Worm (Caenorhabditis elegans) whole organism, L1 larva: Measurements from ENCODE around the gene cng-3.

ENCODE experiments used
- C04F5.9 ChIP-seq: sonication (generic microtip); optimal IDR thresholded peaks from 2 replicates; lab custom pipeline; 2016; ENCODE audit warnings: missing genetic modification characterization, missing compliant biosample characterization
- C16A3.4 ChIP-seq: fragments of 150-350 bp; optimal IDR thresholded peaks from 2 replicates; lab custom pipeline; 2014; ENCODE audit warnings: missing biosample characterization, missing genetic modification characterization
- C34B4.2 ChIP-seq: sonication (generic microtip); optimal IDR thresholded peaks from 2 replicates; lab custom pipeline; 2017; ENCODE audit warnings: mild to moderate bottlenecking, missing genetic modification characterization, missing compliant biosample characterization
- F16B12.6 ChIP-seq: fragments of 150-350 bp; optimal IDR thresholded peaks from 2 replicates; lab custom pipeline; 2014; ENCODE audit warnings: missing biosample characterization, missing genetic modification characterization
- aha-1 ChIP-seq: fragments of 150-350 bp; optimal IDR thresholded peaks from 2 replicates; lab custom pipeline; 2014; ENCODE audit warnings: missing biosample characterization, missing genetic modification characterization
- alr-1 ChIP-seq: fragments of 200-800 bp; sonication (Bioruptor generic); optimal IDR thresholded peaks from 2 replicates; lab custom pipeline; 2018; ENCODE audit warnings: borderline replicate concordance, mild to moderate bottlenecking, missing genetic modification characterization, missing compliant biosample characterization
- aly-2 ChIP-seq: fragments of 150-350 bp; optimal IDR thresholded peaks from 2 replicates; lab custom pipeline; 2014; ENCODE audit warnings: missing biosample characterization, missing genetic modification characterization
- blmp-1 ChIP-seq: fragments of 150-350 bp; optimal IDR thresholded peaks from 2 replicates; lab custom pipeline; 2014; ENCODE audit warnings: missing biosample characterization, missing genetic modification characterization
- ceh-63 ChIP-seq: fragments of 200-800 bp; sonication (Bioruptor generic); optimal IDR thresholded peaks from 2 replicates; lab custom pipeline; 2018; ENCODE audit warnings: mild to moderate bottlenecking, missing genetic modification characterization, missing compliant biosample characterization
- ceh-88 ChIP-seq: fragments of 200-800 bp; sonication (Bioruptor generic); IDR thresholded peaks from 2 replicates; pipeline ENCODE4 v1.3.6; 2022; ENCODE audit warnings: missing genetic modification characterization, missing compliant biosample characterization
- dpl-1 ChIP-seq, 3 experiments: fragments of 150-350 bp in 2 of 3; sonication (generic microtip) in 1 of 3; optimal IDR thresholded peaks; 2 replicates each; lab custom pipeline; 2014 to 2017; ENCODE audit warnings: missing biosample characterization in 3 of 3, missing genetic modification characterization in 3 of 3, missing genetic modification reagents in 3 of 3
- dsc-1 ChIP-seq: sonication (generic microtip); optimal IDR thresholded peaks from 2 replicates; lab custom pipeline; 2016; ENCODE audit warnings: mild to moderate bottlenecking, missing genetic modification characterization, missing compliant biosample characterization
- egl-13 ChIP-seq: sonication (generic microtip); optimal IDR thresholded peaks from 2 replicates; lab custom pipeline; 2016; ENCODE audit warnings: missing genotype, missing genetic modification reagents, missing genetic modification characterization, missing compliant biosample characterization
- egl-27 ChIP-seq, 2 experiments: fragments of 150-350 bp in 1 of 2; sonication (generic microtip); optimal IDR thresholded peaks; 3 replicates each; lab custom pipeline; 2017 to 2018; ENCODE audit warnings: missing biosample characterization in 2 of 2, missing genetic modification characterization in 2 of 2, missing genetic modification reagents in 2 of 2
- elt-3 ChIP-seq, 6 experiments: fragments of 150-350 bp in 1 of 6; sonication (generic microtip); optimal IDR thresholded peaks; 2 replicates each; lab custom pipeline; 2017 to 2018; ENCODE audit warnings: missing biosample characterization in 6 of 6, missing genetic modification characterization in 6 of 6, inconsistent platforms in 1 of 6
- ets-5 ChIP-seq: fragments of 200-800 bp; sonication (Bioruptor generic); IDR thresholded peaks from 2 replicates; pipeline ENCODE4 v1.3.6; 2022; ENCODE audit warnings: missing genetic modification characterization, missing compliant biosample characterization
- fkh-10 ChIP-seq: sonication (generic microtip); optimal IDR thresholded peaks from 2 replicates; lab custom pipeline; 2017; ENCODE audit warnings: missing biosample characterization, missing genetic modification reagents, missing genetic modification characterization
- fkh-8 ChIP-seq: sonication (generic microtip); optimal IDR thresholded peaks from 2 replicates; lab custom pipeline; 2016; ENCODE audit warnings: mild to moderate bottlenecking, missing genetic modification characterization, missing compliant biosample characterization
- fos-1 ChIP-seq: fragments of 150-350 bp; optimal IDR thresholded peaks from 2 replicates; lab custom pipeline; 2014; ENCODE audit warnings: missing biosample characterization, missing genetic modification characterization
- hlh-17 ChIP-seq: fragments of 200-800 bp; sonication (Bioruptor generic); optimal IDR thresholded peaks from 2 replicates; lab custom pipeline; 2018; ENCODE audit warnings: missing genetic modification characterization, mild to moderate bottlenecking, missing compliant biosample characterization, moderate library complexity, borderline replicate concordance
- hlh-4 ChIP-seq: sonication (generic microtip); optimal IDR thresholded peaks from 2 replicates; lab custom pipeline; 2016; ENCODE audit warnings: mild to moderate bottlenecking, missing genetic modification characterization, missing compliant biosample characterization
- irx-1 ChIP-seq: sonication (generic microtip); optimal IDR thresholded peaks from 2 replicates; lab custom pipeline; 2016; ENCODE audit warnings: missing genetic modification characterization, missing compliant biosample characterization
- jun-1 ChIP-seq: fragments of 150-350 bp; optimal IDR thresholded peaks from 2 replicates; lab custom pipeline; 2014; ENCODE audit warnings: missing biosample characterization, missing genetic modification reagents, missing genetic modification characterization
- lin-13 ChIP-seq: fragments of 150-350 bp; optimal IDR thresholded peaks from 2 replicates; lab custom pipeline; 2014; ENCODE audit warnings: missing biosample characterization, missing genetic modification reagents, missing genetic modification characterization
- lin-35 ChIP-seq, 2 experiments: fragments of 150-350 bp; optimal IDR thresholded peaks; 2 replicates each; lab custom pipeline; 2014; ENCODE audit warnings: missing biosample characterization in 2 of 2, missing genetic modification characterization in 2 of 2, missing genetic modification reagents in 2 of 2
- lin-39 ChIP-seq: fragments of 150-350 bp; optimal IDR thresholded peaks from 2 replicates; lab custom pipeline; 2014; ENCODE audit warnings: missing biosample characterization, missing genetic modification reagents, missing genetic modification characterization
- lir-3 ChIP-seq: sonication (generic microtip); optimal IDR thresholded peaks from 2 replicates; lab custom pipeline; 2016; ENCODE audit warnings: mild to moderate bottlenecking, missing genetic modification characterization, moderate library complexity, missing compliant biosample characterization; ENCODE audit not compliant: poor library complexity
- mef-2 ChIP-seq: fragments of 150-350 bp; optimal IDR thresholded peaks from 2 replicates; lab custom pipeline; 2014; ENCODE audit warnings: missing biosample characterization, missing genetic modification characterization
- nhr-19 ChIP-seq: fragments of 200-800 bp; sonication (Bioruptor generic); conservative IDR thresholded peaks from 2 replicates; pipeline ENCODE4 v1.3.6; 2022; ENCODE audit warnings: missing genetic modification characterization, missing compliant biosample characterization
- nhr-20 ChIP-seq: sonication (generic microtip); optimal IDR thresholded peaks from 2 replicates; lab custom pipeline; 2016; ENCODE audit warnings: mild to moderate bottlenecking, missing genetic modification characterization, missing compliant biosample characterization
- nhr-237 ChIP-seq: fragments of 150-350 bp; optimal IDR thresholded peaks from 2 replicates; lab custom pipeline; 2014; ENCODE audit warnings: missing biosample characterization, missing genetic modification characterization
- nhr-28 ChIP-seq: fragments of 150-350 bp; optimal IDR thresholded peaks from 2 replicates; lab custom pipeline; 2014; ENCODE audit warnings: missing biosample characterization, missing genetic modification characterization
- nhr-47 ChIP-seq: sonication (generic microtip); optimal IDR thresholded peaks from 2 replicates; lab custom pipeline; 2016; ENCODE audit warnings: mild to moderate bottlenecking, missing genetic modification characterization, moderate library complexity, missing compliant biosample characterization
- nhr-71 ChIP-seq: sonication (generic microtip); optimal IDR thresholded peaks from 2 replicates; lab custom pipeline; 2016; ENCODE audit warnings: mild to moderate bottlenecking, missing genetic modification characterization, moderate library complexity, missing compliant biosample characterization
- nhr-76 ChIP-seq: sonication (generic microtip); optimal IDR thresholded peaks from 2 replicates; lab custom pipeline; 2017; ENCODE audit warnings: missing biosample characterization, missing genetic modification characterization
- nhr-77 ChIP-seq: fragments of 150-350 bp; optimal IDR thresholded peaks from 2 replicates; lab custom pipeline; 2014; ENCODE audit warnings: missing biosample characterization, missing genetic modification characterization
- nhr-84 ChIP-seq: sonication (generic microtip); optimal IDR thresholded peaks from 2 replicates; lab custom pipeline; 2017; ENCODE audit warnings: missing biosample characterization, missing genetic modification characterization
- nhr-85 ChIP-seq: sonication (generic microtip); peaks from one replicate; lab custom pipeline; 2016; ENCODE audit warnings: missing genetic modification characterization, inconsistent platforms, missing compliant biosample characterization
- pag-3 ChIP-seq: sonication (generic microtip); optimal IDR thresholded peaks from 2 replicates; lab custom pipeline; 2017; ENCODE audit warnings: missing genetic modification characterization, mild to moderate bottlenecking, missing compliant biosample characterization, antibody characterized with exemption, borderline replicate concordance; ENCODE audit not compliant: insufficient read depth
- pax-3 ChIP-seq: fragments of 200-800 bp; sonication (Bioruptor generic); optimal IDR thresholded peaks from 2 replicates; lab custom pipeline; 2018; ENCODE audit warnings: mild to moderate bottlenecking, missing genetic modification characterization, moderate library complexity, missing compliant biosample characterization
- rnt-1 ChIP-seq: sonication (generic microtip); optimal IDR thresholded peaks from 2 replicates; lab custom pipeline; 2016; ENCODE audit warnings: mild to moderate bottlenecking, missing genetic modification characterization, moderate library complexity, missing compliant biosample characterization
- skn-1 ChIP-seq: fragments of 150-350 bp; optimal IDR thresholded peaks from 2 replicates; lab custom pipeline; 2014; ENCODE audit warnings: missing biosample characterization, missing genetic modification characterization
- snpc-4 ChIP-seq: fragments of 150-350 bp; optimal IDR thresholded peaks from 2 replicates; lab custom pipeline; 2014; ENCODE audit warnings: missing biosample characterization, missing genetic modification characterization
- sox-4 ChIP-seq: sonication (generic microtip); optimal IDR thresholded peaks from 2 replicates; lab custom pipeline; 2016; ENCODE audit warnings: missing genetic modification characterization, missing compliant biosample characterization
- sptf-1 ChIP-seq: fragments of 150-350 bp; optimal IDR thresholded peaks from 2 replicates; lab custom pipeline; 2014; ENCODE audit warnings: missing biosample characterization, missing genetic modification characterization
- tlp-1 ChIP-seq: fragments of 150-350 bp; optimal IDR thresholded peaks from 2 replicates; lab custom pipeline; 2014; ENCODE audit warnings: missing biosample characterization, missing genetic modification characterization
- unc-30 ChIP-seq: sonication (generic microtip); optimal IDR thresholded peaks from 2 replicates; lab custom pipeline; 2017; ENCODE audit warnings: missing biosample characterization, missing genetic modification characterization
- xbp-1 ChIP-seq: sonication (generic microtip); optimal IDR thresholded peaks from 2 replicates; lab custom pipeline; 2016; ENCODE audit warnings: missing genetic modification characterization, missing compliant biosample characterization
- zag-1 ChIP-seq: fragments of 150-350 bp; optimal IDR thresholded peaks from 2 replicates; lab custom pipeline; 2014; ENCODE audit warnings: missing biosample characterization, missing genetic modification characterization

The cng-3 gene

ce11 chrIV:9485040-9485439, 4.2 kb upstream of the cng-3 start, which contains the start of gene gadr-2:
gadr-2 (minus strand) TSS chrIV:9485140.
- TF ChIP-seq sptf-1 (tag; lab: Kevin White, UChicago): no peak
- no peak for TF ChIP-seq pax-3 (tag; lab: Kevin White, UChicago)
- TF ChIP-seq, all 84 proteins: peak for 0

ce11 chrIV:9477135-9477928, 3.5 kb downstream of the cng-3 start, which contains the start of gene wrt-3:
wrt-3 (minus strand) TSS chrIV:9477456.
- no peak for TF ChIP-seq pax-3 (tag; lab: Kevin White, UChicago)
- TF ChIP-seq skn-1 (tag; lab: Kevin White, UChicago): no peak
- TF ChIP-seq fkh-8 (tag; lab: Kevin White, UChicago): peak; percentile 9
- TF ChIP-seq hlh-17 (GFP tag; lab: Kevin White, UChicago): no peak
- peak; percentile 24 for TF ChIP-seq nhr-20 (tag; lab: Kevin White, UChicago)
- TF ChIP-seq pag-3 (tag; lab: Kevin White, UChicago): peak; percentile 64
- TF ChIP-seq elt-3 (tag; optimal IDR thresholded peaks at IDR 0.05; lab: Kevin White, UChicago): peak in 3 of 6 experiments; percentile 3 to 43 (median 23)
- TF ChIP-seq zag-1 (tag; lab: Kevin White, UChicago): no peak
- no peak for TF ChIP-seq ceh-63 (GFP tag; lab: Kevin White, UChicago)
- TF ChIP-seq snpc-4: peak; percentile 57
- TF ChIP-seq aha-1: no peak
- TF ChIP-seq nhr-237 (tag; lab: Kevin White, UChicago): no peak
- TF ChIP-seq ets-5 (GFP tag; lab: Robert Waterston, UW): no peak
- TF ChIP-seq fos-1: no peak
- peak; percentile 44 for TF ChIP-seq xbp-1 (tag; lab: Kevin White, UChicago)
- no peak for TF ChIP-seq unc-30
- peak; percentile 40 for TF ChIP-seq sox-4 (tag; lab: Kevin White, UChicago)
- no peak for TF ChIP-seq nhr-28 (tag; lab: Kevin White, UChicago)
- no peak for TF ChIP-seq fkh-10 (GFP tag; lab: Kevin White, UChicago)
- no peak for TF ChIP-seq nhr-76 (tag; lab: Kevin White, UChicago)
- TF ChIP-seq nhr-47 (tag; lab: Kevin White, UChicago): peak; percentile 65
- no peak for TF ChIP-seq lin-39
- TF ChIP-seq rnt-1: peak; percentile 44
- peak; percentile 16 for TF ChIP-seq lir-3 (tag; lab: Kevin White, UChicago)
- no peak for TF ChIP-seq nhr-77 (tag; lab: Kevin White, UChicago)
- peak; percentile 39 for TF ChIP-seq aly-2 (tag; lab: Kevin White, UChicago)
- no peak for TF ChIP-seq sptf-1 (tag; lab: Kevin White, UChicago)
- TF ChIP-seq F16B12.6 (tag; lab: Kevin White, UChicago): no peak
- no peak for TF ChIP-seq egl-27 (tag; optimal IDR thresholded peaks at IDR 0.05; lab: Kevin White, UChicago)
- no peak for TF ChIP-seq hlh-4 (tag; lab: Kevin White, UChicago)
- peak; percentile 53 for TF ChIP-seq nhr-19
- no peak for TF ChIP-seq jun-1
- peak in 1 of 3 experiments; percentile 29 for TF ChIP-seq dpl-1 (GFP tag; optimal IDR thresholded peaks at IDR 0.05; lab: Kevin White, UChicago)
- TF ChIP-seq blmp-1 (tag; lab: Kevin White, UChicago): peak; percentile 89
- peak; percentile 43 for TF ChIP-seq irx-1 (tag; lab: Kevin White, UChicago)
- peak; percentile 49 for TF ChIP-seq C16A3.4
- peak; percentile 57 for TF ChIP-seq nhr-71 (tag; lab: Kevin White, UChicago)
- TF ChIP-seq mef-2: no peak
- TF ChIP-seq ceh-88 (GFP tag; lab: Robert Waterston, UW): no peak
- TF ChIP-seq alr-1 (tag; lab: Kevin White, UChicago): no peak
- no peak for TF ChIP-seq nhr-84 (tag; lab: Kevin White, UChicago)
- no peak for TF ChIP-seq C04F5.9
- TF ChIP-seq lin-35 (GFP tag; optimal IDR thresholded peaks at IDR 0.05; lab: Kevin White, UChicago): no peak
- peak; percentile 27 for TF ChIP-seq dsc-1
- no peak for TF ChIP-seq C34B4.2 (tag; lab: Kevin White, UChicago)
- TF ChIP-seq tlp-1 (tag; lab: Kevin White, UChicago): no peak
- TF ChIP-seq egl-13 (tag; lab: Kevin White, UChicago): peak; percentile 18
- TF ChIP-seq nhr-85 (tag; lab: Kevin White, UChicago): peak; percentile 89
- no peak for TF ChIP-seq lin-13 (GFP tag; lab: Kevin White, UChicago)
